Worm (Caenorhabditis elegans): ENCODE data around the gene rgs-11.

The rgs-11 gene

ce11 chrX:14947355-14947668, 17.0 kb upstream of the rgs-11 start:
- TF ChIP-seq pha-2 (tag; optimal IDR thresholded peaks at IDR 0.05) (no peak), che-1 (tag; optimal IDR thresholded peaks at IDR 0.05) (no peak), tbx-2 (tag; optimal IDR thresholded peaks at IDR 0.05) (no peak), odd-2 (tag; optimal IDR thresholded peaks at IDR 0.05) (no peak), sox-4 (tag; optimal IDR thresholded peaks at IDR 0.05) (no peak), pha-4 (tag; optimal IDR thresholded peaks at IDR 0.05) (no peak), zip-5 (tag; optimal IDR thresholded peaks at IDR 0.05) (no peak), ceh-45 (GFP tag; IDR thresholded peaks at IDR 0.05) (no peak), ztf-16 (tag; optimal IDR thresholded peaks at IDR 0.05) (no peak), pat-9 (tag; optimal IDR thresholded peaks at IDR 0.05) (no peak), ceh-18 (tag; optimal IDR thresholded peaks at IDR 0.05) (no peak), ceh-34 (tag; optimal IDR thresholded peaks at IDR 0.05) (no peak)

- TF ChIP-seq ceh-30 (tag; optimal IDR thresholded peaks at IDR 0.05) = no peak
- TF ChIP-seq sdc-2 (tag; optimal IDR thresholded peaks at IDR 0.05) = no peak
- TF ChIP-seq K09A11.1 (tag; optimal IDR thresholded peaks at IDR 0.05; ENCODE audit: insufficient read depth) = no peak
- TF ChIP-seq npax-4 (tag; optimal IDR thresholded peaks at IDR 0.05) = no peak
- TF ChIP-seq fkh-6 (tag; optimal IDR thresholded peaks at IDR 0.05) = no peak
- no peak for TF ChIP-seq C38D4.7 (GFP tag; optimal IDR thresholded peaks at IDR 0.05)
- TF ChIP-seq fkh-10 (GFP tag; optimal IDR thresholded peaks at IDR 0.05) = no peak
- no peak for TF ChIP-seq T23F11.4 (GFP tag; optimal IDR thresholded peaks at IDR 0.05)
- TF ChIP-seq madf-2 (tag; optimal IDR thresholded peaks at IDR 0.05) = no peak
- TF ChIP-seq ceh-14 (tag; optimal IDR thresholded peaks at IDR 0.05) = no peak
- TF ChIP-seq ztf-16 (tag; optimal IDR thresholded peaks at IDR 0.05) = no peak
- no peak for TF ChIP-seq unc-55 (GFP tag; optimal IDR thresholded peaks at IDR 0.05)
- no peak for TF ChIP-seq tbx-7 (tag; optimal IDR thresholded peaks at IDR 0.05)
- TF ChIP-seq dve-1 (tag; optimal IDR thresholded peaks at IDR 0.05) = no peak
- TF ChIP-seq ceh-24 (tag; optimal IDR thresholded peaks at IDR 0.05) = no peak
- TF ChIP-seq F13H6.1 (tag; optimal IDR thresholded peaks at IDR 0.05) = no peak
- no peak for TF ChIP-seq ceh-48 (tag; optimal IDR thresholded peaks at IDR 0.05)
- TF ChIP-seq ets-4 (tag; optimal IDR thresholded peaks at IDR 0.05) = no peak
- TF ChIP-seq che-1 (tag; optimal IDR thresholded peaks at IDR 0.05) = no peak
- TF ChIP-seq ceh-31 (tag; optimal IDR thresholded peaks at IDR 0.05) = no peak
These were observed 12.6 kb upstream of the rgs-11 start for ce11 chrX:14951797-14952196.

- no peak for TF ChIP-seq F13H6.1 (tag; optimal IDR thresholded peaks at IDR 0.05)
- no peak for TF ChIP-seq nhr-232 (tag; optimal IDR thresholded peaks at IDR 0.05)
- TF ChIP-seq ceh-6 (GFP tag; optimal IDR thresholded peaks at IDR 0.05) = no peak
- no peak for TF ChIP-seq elt-4 (tag; optimal IDR thresholded peaks at IDR 0.05)
- TF ChIP-seq unc-55 (GFP tag; optimal IDR thresholded peaks at IDR 0.05) = no peak
- TF ChIP-seq hlh-13 (GFP tag; optimal IDR thresholded peaks at IDR 0.05) = no peak
- TF ChIP-seq ceh-2 (tag; optimal IDR thresholded peaks at IDR 0.05) = no peak
- no peak for TF ChIP-seq fkh-6 (tag; optimal IDR thresholded peaks at IDR 0.05)
- no peak for TF ChIP-seq pros-1 (tag; optimal IDR thresholded peaks at IDR 0.05)
- no peak for TF ChIP-seq lim-6 (tag; optimal IDR thresholded peaks at IDR 0.05)
- no peak for TF ChIP-seq zip-5 (tag; optimal IDR thresholded peaks at IDR 0.05)
- no peak for TF ChIP-seq syd-9 (tag; optimal IDR thresholded peaks at IDR 0.05)
- TF ChIP-seq unc-42 (tag; optimal IDR thresholded peaks at IDR 0.05) = no peak
- no peak for TF ChIP-seq sdc-2 (tag; optimal IDR thresholded peaks at IDR 0.05)
- no peak for TF ChIP-seq unc-3 (GFP tag; conservative IDR thresholded peaks at IDR 0.05)
- no peak for TF ChIP-seq unc-3 (tag; optimal IDR thresholded peaks at IDR 0.05)
- no peak for TF ChIP-seq tbx-2 (tag; optimal IDR thresholded peaks at IDR 0.05)
- no peak for TF ChIP-seq ref-2 (tag; optimal IDR thresholded peaks at IDR 0.05)
These were observed 9.8 kb upstream of the rgs-11 start, which contains the start of gene pag-3 for ce11 chrX:14954548-14954947. TSS of gene pag-3 (minus strand) at chrX:14954648.
